Fruit fly (Drosophila melanogaster) whole organism, embryonic: ENCODE data around the gene Oseg1.
A peak's percentile ranks its signal among the peaks of the same experiment; 100 is the strongest.

Experiments
- Bgb ChIP-seq: fragments of 200-800 bp; sonication (Bioruptor generic); IDR thresholded peaks from 2 replicates; pipeline ENCODE4 v1.3.6; 2022; ENCODE audit warnings: missing biosample characterization, missing genetic modification characterization; ENCODE audit not compliant: partially characterized antibody
- BtbVII ChIP-seq: fragments of 200-800 bp; sonication (Bioruptor generic); optimal IDR thresholded peaks from 3 replicates; lab custom pipeline; 2017; ENCODE audit warnings: missing biosample characterization, mild to moderate bottlenecking, missing genetic modification characterization
- CG10431 ChIP-seq: fragments of 200-800 bp; sonication (Bioruptor generic); optimal IDR thresholded peaks from 3 replicates; lab custom pipeline; 2018; ENCODE audit warnings: missing biosample characterization, mild to moderate bottlenecking, missing genetic modification characterization
- CG10462 ChIP-seq: fragments of 200-800 bp; sonication (Bioruptor generic); optimal IDR thresholded peaks from 2 replicates; lab custom pipeline; 2016; ENCODE audit warnings: missing biosample characterization, missing genetic modification characterization
- CG10959 ChIP-seq: fragments of 200-800 bp; sonication (Bioruptor generic); IDR thresholded peaks from 2 replicates; pipeline ENCODE4 v1.3.6; 2022; ENCODE audit warnings: missing biosample characterization, missing genetic modification characterization
- CG11398 ChIP-seq: fragments of 200-800 bp; sonication (Bioruptor generic); optimal IDR thresholded peaks from 2 replicates; lab custom pipeline; 2016; ENCODE audit warnings: missing biosample characterization, missing genetic modification characterization
- CG11456 ChIP-seq: fragments of 200-800 bp; sonication (Bioruptor generic); IDR thresholded peaks from 3 replicates; pipeline ENCODE4 v1.3.6; 2022; ENCODE audit warnings: missing biosample characterization, missing genetic modification characterization
- CG12299 ChIP-seq: fragments of 200-800 bp; sonication (Bioruptor generic); optimal IDR thresholded peaks from 2 replicates; lab custom pipeline; 2018; ENCODE audit warnings: missing biosample characterization, mild to moderate bottlenecking, missing genetic modification characterization
- CG1529 ChIP-seq: fragments of 200-800 bp; sonication (Bioruptor generic); optimal IDR thresholded peaks from 3 replicates; lab custom pipeline; 2018; ENCODE audit warnings: missing biosample characterization, missing genetic modification characterization
- CG16815 ChIP-seq: fragments of 200-800 bp; sonication (Bioruptor generic); optimal IDR thresholded peaks from 3 replicates; lab custom pipeline; 2017; ENCODE audit warnings: missing biosample characterization, mild to moderate bottlenecking, missing genetic modification characterization
- CG17359 ChIP-seq: fragments of 200-800 bp; sonication (Bioruptor generic); optimal IDR thresholded peaks from 3 replicates; lab custom pipeline; 2018; ENCODE audit warnings: missing biosample characterization, mild to moderate bottlenecking, missing genetic modification characterization, moderate library complexity
- CG17829 ChIP-seq: fragments of 200-800 bp; optimal IDR thresholded peaks from 2 replicates; lab custom pipeline; 2019; ENCODE audit warnings: missing biosample characterization, mild to moderate bottlenecking, missing genetic modification characterization, moderate library complexity
- CG18476 ChIP-seq: fragments of 200-800 bp; sonication (Bioruptor generic); optimal IDR thresholded peaks from 2 replicates; lab custom pipeline; 2016; ENCODE audit warnings: missing biosample characterization, mild to moderate bottlenecking, missing genetic modification characterization
- CG2875 ChIP-seq: fragments of 200-800 bp; sonication (Bioruptor generic); optimal IDR thresholded peaks from 2 replicates; lab custom pipeline; 2017; ENCODE audit warnings: missing biosample characterization, mild to moderate bottlenecking, missing genetic modification characterization, missing genetic modification reagents
- CG31365 ChIP-seq: fragments of 200-800 bp; sonication (Bioruptor generic); optimal IDR thresholded peaks from 2 replicates; lab custom pipeline; 2018; ENCODE audit warnings: missing biosample characterization, mild to moderate bottlenecking, missing genetic modification characterization
- CG32532 ChIP-seq: fragments of 200-800 bp; sonication (Bioruptor generic); IDR thresholded peaks from 2 replicates; pipeline ENCODE4 v1.3.6; 2022; ENCODE audit warnings: missing biosample characterization, missing genetic modification characterization
- CG42726 ChIP-seq: fragments of 200-800 bp; sonication (Bioruptor generic); IDR thresholded peaks from 2 replicates; pipeline ENCODE4 v1.3.6; 2022; ENCODE audit warnings: missing biosample characterization, missing genetic modification characterization; ENCODE audit not compliant: partially characterized antibody
- CG5180 ChIP-seq: fragments of 200-800 bp; sonication (Bioruptor generic); optimal IDR thresholded peaks from 3 replicates; lab custom pipeline; 2017; ENCODE audit warnings: missing biosample characterization, missing genetic modification characterization, mild to moderate bottlenecking, moderate library complexity, missing genetic modification reagents
- CG7745 ChIP-seq: fragments of 200-800 bp; sonication (Bioruptor generic); optimal IDR thresholded peaks from 2 replicates; lab custom pipeline; 2018; ENCODE audit warnings: missing biosample characterization, mild to moderate bottlenecking, missing genetic modification characterization, moderate library complexity
- D19A ChIP-seq: fragments of 200-800 bp; optimal IDR thresholded peaks from 3 replicates; lab custom pipeline; 2019; ENCODE audit warnings: missing biosample characterization, mild to moderate bottlenecking, missing genetic modification characterization, moderate library complexity
- Dad ChIP-seq: fragments of 200-800 bp; sonication (Bioruptor generic); optimal IDR thresholded peaks from 3 replicates; lab custom pipeline; 2016; ENCODE audit warnings: missing biosample characterization, missing genetic modification characterization
- Eip74EF ChIP-seq, 2 experiments: fragments of 200-800 bp in 1 of 2; fragments of >200 bp in 1 of 2; sonication (Bioruptor generic) in 1 of 2; optimal IDR thresholded peaks; 2 replicates each; lab custom pipeline; 2017 to 2019; ENCODE audit warnings: missing biosample characterization in 2 of 2, missing genetic modification characterization in 2 of 2, mild to moderate bottlenecking in 1 of 2, moderate library complexity in 1 of 2
- HmgZ ChIP-seq: fragments of 200-800 bp; sonication (Bioruptor generic); optimal IDR thresholded peaks from 2 replicates; lab custom pipeline; 2018; ENCODE audit warnings: missing biosample characterization, mild to moderate bottlenecking, missing genetic modification characterization
- NC2α ChIP-seq: fragments of 200-800 bp; sonication (Bioruptor generic); optimal IDR thresholded peaks from 2 replicates; lab custom pipeline; 2016; ENCODE audit warnings: missing biosample characterization, missing genetic modification characterization
- NfI ChIP-seq: fragments of 200-800 bp; sonication (Bioruptor generic); optimal IDR thresholded peaks from 3 replicates; lab custom pipeline; 2018; ENCODE audit warnings: missing biosample characterization, mild to moderate bottlenecking, missing genetic modification characterization, moderate library complexity
- Poxn ChIP-seq: fragments of 200-800 bp; sonication (Bioruptor generic); IDR thresholded peaks from 2 replicates; pipeline ENCODE4 v1.3.6; 2022; ENCODE audit warnings: missing biosample characterization, missing genetic modification characterization
- Sox100B ChIP-seq: fragments of 200-800 bp; sonication (Bioruptor generic); optimal IDR thresholded peaks from 3 replicates; lab custom pipeline; 2018; ENCODE audit warnings: missing biosample characterization, mild to moderate bottlenecking, missing genetic modification characterization
- Taf1 ChIP-seq: fragments of 200-800 bp; sonication (Bioruptor generic); IDR thresholded peaks from 2 replicates; pipeline ENCODE4 v1.3.6; 2022; ENCODE audit warnings: missing biosample characterization, missing genetic modification characterization
- YL-1 ChIP-seq: fragments of 200-800 bp; sonication (Bioruptor generic); optimal IDR thresholded peaks from 3 replicates; lab custom pipeline; 2017; ENCODE audit warnings: missing biosample characterization, mild to moderate bottlenecking, missing genetic modification characterization
- bab2 ChIP-seq: fragments of 200-800 bp; sonication (Bioruptor generic); optimal IDR thresholded peaks from 2 replicates; lab custom pipeline; 2016; ENCODE audit warnings: missing biosample characterization, missing genetic modification characterization
- bowl ChIP-seq: fragments of 200-800 bp; sonication (Bioruptor generic); IDR thresholded peaks from 2 replicates; pipeline ENCODE4 v1.3.6; 2022; ENCODE audit warnings: missing biosample characterization, missing genetic modification characterization
- danr ChIP-seq: fragments of 200-800 bp; sonication (Bioruptor generic); IDR thresholded peaks from 2 replicates; pipeline ENCODE4 v1.3.6; 2022; ENCODE audit warnings: missing biosample characterization, missing genetic modification characterization
- dmrt11E ChIP-seq: fragments of 200-800 bp; sonication (Bioruptor generic); optimal IDR thresholded peaks from 3 replicates; lab custom pipeline; 2018; ENCODE audit warnings: missing biosample characterization, mild to moderate bottlenecking, missing genetic modification characterization, moderate library complexity
- ham ChIP-seq: fragments of 200-800 bp; sonication (Bioruptor generic); IDR thresholded peaks from 2 replicates; pipeline ENCODE4 v1.3.6; 2022; ENCODE audit warnings: missing biosample characterization, missing genetic modification characterization
- hth ChIP-seq: fragments of >200 bp; optimal IDR thresholded peaks from 2 replicates; lab custom pipeline; 2017; ENCODE audit warnings: inconsistent platforms
- lab ChIP-seq: fragments of 200-800 bp; sonication (Bioruptor generic); optimal IDR thresholded peaks from 3 replicates; lab custom pipeline; 2017; ENCODE audit warnings: missing biosample characterization, missing genetic modification characterization, mild to moderate bottlenecking, moderate library complexity, missing genetic modification reagents
- lmd ChIP-seq: fragments of 200-800 bp; sonication (Bioruptor generic); IDR thresholded peaks from 2 replicates; pipeline ENCODE4 v1.3.6; 2022; ENCODE audit warnings: missing biosample characterization, missing genetic modification characterization
- pb ChIP-seq: fragments of 200-800 bp; sonication (Bioruptor generic); optimal IDR thresholded peaks from 3 replicates; lab custom pipeline; 2016; ENCODE audit warnings: missing biosample characterization, missing genetic modification characterization
- peb ChIP-seq: fragments of 200-800 bp; sonication (Bioruptor generic); IDR thresholded peaks from 2 replicates; pipeline ENCODE4 v1.3.6; 2022; ENCODE audit warnings: missing biosample characterization, missing genetic modification characterization
- pfk ChIP-seq: fragments of 200-800 bp; sonication (Bioruptor generic); optimal IDR thresholded peaks from 2 replicates; lab custom pipeline; 2018; ENCODE audit warnings: missing biosample characterization, mild to moderate bottlenecking, missing genetic modification characterization, moderate library complexity
- sc ChIP-seq, 3 experiments: fragments of >200 bp in 2 of 3; fragments of 200-800 bp in 1 of 3; sonication (Bioruptor generic) in 1 of 3; optimal IDR thresholded peaks; 2 replicates in 2 of 3; 3 replicates in 1 of 3; lab custom pipeline; 2017; ENCODE audit warnings: mild to moderate bottlenecking in 1 of 3, missing biosample characterization in 1 of 3, missing genetic modification characterization in 1 of 3, missing genetic modification reagents in 1 of 3
- scrt ChIP-seq: fragments of 200-800 bp; sonication (Bioruptor generic); optimal IDR thresholded peaks from 2 replicates; lab custom pipeline; 2018; ENCODE audit warnings: missing biosample characterization, mild to moderate bottlenecking, missing genetic modification characterization, moderate library complexity
- sna ChIP-seq: fragments of 200-800 bp; sonication (Bioruptor generic); IDR thresholded peaks from 2 replicates; pipeline ENCODE4 v1.3.6; 2022; ENCODE audit warnings: missing biosample characterization, missing genetic modification characterization; ENCODE audit not compliant: partially characterized antibody
- tin ChIP-seq: fragments of 200-800 bp; sonication (Bioruptor generic); optimal IDR thresholded peaks from 3 replicates; lab custom pipeline; 2016; ENCODE audit warnings: missing biosample characterization, missing genetic modification characterization
- toy ChIP-seq: fragments of 200-800 bp; sonication (Bioruptor generic); IDR thresholded peaks from 2 replicates; pipeline ENCODE4 v1.3.6; 2022; ENCODE audit warnings: missing biosample characterization, missing genetic modification characterization
- twi ChIP-seq: fragments of 200-800 bp; optimal IDR thresholded peaks from 2 replicates; lab custom pipeline; 2019; ENCODE audit warnings: missing biosample characterization, mild to moderate bottlenecking, missing genetic modification characterization, moderate library complexity
- wek ChIP-seq: fragments of 200-800 bp; sonication (Bioruptor generic); optimal IDR thresholded peaks from 3 replicates; lab custom pipeline; 2018; ENCODE audit warnings: missing biosample characterization, mild to moderate bottlenecking, missing genetic modification characterization, moderate library complexity

Gene Oseg1

DNA sequence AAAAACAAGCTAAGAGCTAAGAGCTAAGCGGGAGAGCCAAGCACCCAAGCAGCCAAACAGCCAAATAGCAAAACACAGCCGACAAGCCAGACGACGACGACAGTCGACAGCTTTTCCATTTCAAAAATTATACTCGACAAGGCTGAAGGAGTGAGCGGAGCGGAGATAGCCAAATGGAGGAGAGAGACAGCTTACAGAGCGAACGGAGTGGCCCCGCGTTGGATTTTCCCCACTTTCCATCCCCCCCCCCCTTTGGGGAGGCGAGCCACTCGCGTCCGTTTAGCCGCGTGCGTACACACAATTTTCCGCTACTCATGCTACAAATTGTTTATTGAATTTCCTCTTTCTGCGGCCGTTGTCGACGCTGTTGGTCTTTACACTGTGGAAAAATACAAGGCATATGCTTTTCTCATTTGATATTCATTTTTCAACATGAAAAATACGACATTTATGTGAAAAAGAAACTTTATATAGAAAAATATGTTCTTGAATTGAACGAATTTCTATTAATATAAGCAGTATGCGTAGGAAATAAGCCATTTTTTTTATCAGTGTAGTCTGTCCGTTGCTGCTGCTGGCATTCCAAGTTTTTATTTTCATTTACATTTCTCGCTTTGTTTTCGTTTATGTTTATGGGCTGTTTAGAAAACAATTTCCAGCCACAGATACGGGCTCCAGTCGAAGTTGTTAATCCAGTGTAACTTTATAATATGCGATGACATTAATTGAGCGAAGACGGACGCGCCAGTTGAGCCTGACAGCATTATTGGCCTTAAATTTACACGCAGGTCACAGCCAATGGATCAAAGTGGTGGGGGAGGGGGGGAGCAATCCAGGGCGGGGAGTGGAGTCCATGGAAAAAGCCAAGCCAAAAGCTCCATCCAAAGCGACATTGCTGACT lies 45.5 kb upstream of the Oseg1 start (continued):
- TF ChIP-seq Eip74EF (GFP tag; optimal IDR thresholded peaks at IDR 0.05; lab: Kevin White, UChicago) (peak in 1 of 2 experiments; percentile 99), CG32532 (GFP tag; lab: Robert Waterston, UW) (peak; percentile 98), CG18476 (GFP tag; lab: Kevin White, UChicago) (peak; percentile 97), HmgZ (peak; percentile 98), bab2 (GFP tag; lab: Kevin White, UChicago) (peak; percentile 98), lmd (GFP tag; lab: Robert Waterston, UW) (peak; percentile 97), twi (tag; lab: Kevin White, UChicago) (peak; percentile 97), tin (GFP tag; lab: Kevin White, UChicago) (peak; percentile 99), ham (GFP tag; lab: Robert Waterston, UW) (peak; percentile 89), NC2α (GFP tag; lab: Kevin White, UChicago) (peak; percentile 95), sna (GFP tag; lab: Robert Waterston, UW) (peak; percentile 42; the same call in 1 of the 2 replicates), Taf1 (GFP tag; lab: Robert Waterston, UW) (peak; percentile 92), CG17829 (tag; lab: Kevin White, UChicago) (peak; percentile 99), NfI (GFP tag; lab: Kevin White, UChicago) (peak; percentile 97), CG11398 (GFP tag; lab: Kevin White, UChicago) (peak; percentile 96), dmrt11E (tag; lab: Kevin White, UChicago) (peak; percentile 99), CG16815 (GFP tag; lab: Kevin White, UChicago) (peak; percentile 97), CG17359 (tag; lab: Kevin White, UChicago) (peak; percentile 99), BtbVII (peak; percentile 97), CG10959 (GFP tag; lab: Robert Waterston, UW) (peak; percentile 97), scrt (GFP tag; lab: Kevin White, UChicago) (peak; percentile 96), sc (optimal IDR thresholded peaks at IDR 0.05; lab: Kevin White, UChicago) (no peak), sc (GFP tag; optimal IDR thresholded peaks at IDR 0.05; lab: Kevin White, UChicago) (peak; percentile 98), pfk (GFP tag; lab: Kevin White, UChicago) (no peak), CG10431 (peak; percentile 95), hth (lab: Kevin White, UChicago) (no peak), CG1529 (GFP tag; lab: Kevin White, UChicago) (peak; percentile 99), CG42726 (0 out of 2 replicates have a peak, but pooled peaks have one; percentile 6), YL-1 (GFP tag; lab: Kevin White, UChicago) (peak; percentile 97), CG2875 (GFP tag; lab: Kevin White, UChicago) (peak; percentile 99), CG7745 (peak; percentile 94), Sox100B (peak; percentile 99), CG31365 (peak; percentile 87), toy (peak; percentile 95), CG5180 (peak; percentile 93), D19A (tag; lab: Kevin White, UChicago) (peak; percentile 98), Dad (GFP tag; lab: Kevin White, UChicago) (peak; percentile 97), CG10462 (GFP tag; lab: Kevin White, UChicago) (peak; percentile 97), pb (peak; percentile 95), danr (GFP tag; lab: Robert Waterston, UW) (peak; percentile 95), Poxn (peak; percentile 92), peb (GFP tag; lab: Robert Waterston, UW) (peak; percentile 97), wek (GFP tag; lab: Kevin White, UChicago) (peak; percentile 86), lab (GFP tag; lab: Kevin White, UChicago) (peak; percentile 98), CG12299 (tag; lab: Kevin White, UChicago) (peak; percentile 98), CG11456 (GFP tag; lab: Robert Waterston, UW) (peak; percentile 93), Bgb (peak; percentile 39; the same call in 1 of the 2 replicates), bowl (GFP tag; lab: Robert Waterston, UW) (peak; percentile 94)
